Fruit fly (Drosophila melanogaster) whole organism, embryonic: Measurements from ENCODE around the gene Gld2.

ENCODE experiments used
- Ada2b ChIP-seq: fragments of 200-800 bp; sonication (Bioruptor generic); IDR thresholded peaks from 2 replicates; pipeline ENCODE4 v1.3.6; 2022; ENCODE audit warnings: missing biosample characterization, missing genetic modification characterization
- CG10147 ChIP-seq: fragments of 200-800 bp; sonication (Bioruptor generic); optimal IDR thresholded peaks from 2 replicates; lab custom pipeline; 2019; ENCODE audit warnings: missing biosample characterization, mild to moderate bottlenecking, missing genetic modification characterization, moderate library complexity
- CG10654 ChIP-seq: fragments of 200-800 bp; sonication (Bioruptor generic); optimal IDR thresholded peaks from 2 replicates; lab custom pipeline; 2016; ENCODE audit warnings: missing biosample characterization, missing genetic modification characterization
- CG11723 ChIP-seq: fragments of 200-800 bp; sonication (Bioruptor generic); optimal IDR thresholded peaks from 2 replicates; lab custom pipeline; 2017; ENCODE audit warnings: missing biosample characterization, mild to moderate bottlenecking, missing genetic modification characterization
- CG13624 ChIP-seq: fragments of 200-800 bp; sonication (Bioruptor generic); optimal IDR thresholded peaks from 2 replicates; lab custom pipeline; 2016; ENCODE audit warnings: missing biosample characterization, missing genetic modification characterization
- CG14965 ChIP-seq: fragments of 200-800 bp; sonication (Bioruptor generic); optimal IDR thresholded peaks from 2 replicates; lab custom pipeline; 2016; ENCODE audit warnings: missing biosample characterization, missing genetic modification characterization, borderline replicate concordance
- CG15696 ChIP-seq: fragments of 200-800 bp; sonication (Bioruptor generic); optimal IDR thresholded peaks from 2 replicates; lab custom pipeline; 2019; ENCODE audit warnings: missing biosample characterization, mild to moderate bottlenecking, missing genetic modification characterization, moderate library complexity
- CG1603 ChIP-seq: fragments of 200-800 bp; sonication (Bioruptor generic); optimal IDR thresholded peaks from 2 replicates; lab custom pipeline; 2019; ENCODE audit warnings: missing biosample characterization, mild to moderate bottlenecking, missing genetic modification characterization, moderate library complexity
- CG17328 ChIP-seq: fragments of 200-800 bp; sonication (Bioruptor generic); IDR thresholded peaks from 2 replicates; pipeline ENCODE4 v1.3.6; 2022; ENCODE audit warnings: missing biosample characterization, missing genetic modification characterization
- CG18011 ChIP-seq: fragments of 200-800 bp; sonication (Bioruptor generic); optimal IDR thresholded peaks from 2 replicates; lab custom pipeline; 2017; ENCODE audit warnings: missing biosample characterization, missing genetic modification characterization, mild to moderate bottlenecking, moderate library complexity, missing genotype
- CG18476 ChIP-seq: fragments of 200-800 bp; sonication (Bioruptor generic); optimal IDR thresholded peaks from 2 replicates; lab custom pipeline; 2016; ENCODE audit warnings: missing biosample characterization, mild to moderate bottlenecking, missing genetic modification characterization
- CG31441 ChIP-seq: fragments of 200-800 bp; sonication (Bioruptor generic); IDR thresholded peaks from 2 replicates; pipeline ENCODE4 v1.3.6; 2022; ENCODE audit warnings: missing biosample characterization, missing genetic modification characterization
- CG3838 ChIP-seq: fragments of 200-800 bp; sonication (Bioruptor generic); optimal IDR thresholded peaks from 3 replicates; lab custom pipeline; 2016; ENCODE audit warnings: missing biosample characterization, missing genetic modification characterization
- CG3847 ChIP-seq: fragments of 200-800 bp; sonication (Bioruptor generic); IDR thresholded peaks from 2 replicates; pipeline ENCODE4 v1.3.6; 2022; ENCODE audit warnings: missing biosample characterization, missing genetic modification characterization
- CG6654 ChIP-seq: fragments of 200-800 bp; sonication (Bioruptor generic); optimal IDR thresholded peaks from 2 replicates; lab custom pipeline; 2017; ENCODE audit warnings: missing biosample characterization, mild to moderate bottlenecking, missing genetic modification characterization
- CG8281 ChIP-seq: fragments of 200-800 bp; sonication (Bioruptor generic); optimal IDR thresholded peaks from 2 replicates; lab custom pipeline; 2018; ENCODE audit warnings: missing biosample characterization, mild to moderate bottlenecking, missing genetic modification characterization, moderate library complexity
- CG8388 ChIP-seq: fragments of 200-800 bp; sonication (Bioruptor generic); optimal IDR thresholded peaks from 2 replicates; lab custom pipeline; 2019; ENCODE audit warnings: missing biosample characterization, mild to moderate bottlenecking, missing genetic modification characterization, moderate library complexity
- CG8765 ChIP-seq: fragments of 200-800 bp; sonication (Bioruptor generic); IDR thresholded peaks from 2 replicates; pipeline ENCODE4 v1.3.6; 2022; ENCODE audit warnings: missing biosample characterization, missing genetic modification characterization
- CG9797 ChIP-seq: fragments of 200-800 bp; sonication (Bioruptor generic); optimal IDR thresholded peaks from 3 replicates; lab custom pipeline; 2018; ENCODE audit warnings: missing biosample characterization, mild to moderate bottlenecking, missing genetic modification characterization
- CG9817 ChIP-seq: fragments of 200-800 bp; sonication (Bioruptor generic); optimal IDR thresholded peaks from 2 replicates; lab custom pipeline; 2018; ENCODE audit warnings: missing biosample characterization, mild to moderate bottlenecking, missing genetic modification characterization, moderate library complexity
- CG9932 ChIP-seq: fragments of 200-800 bp; sonication (Bioruptor generic); IDR thresholded peaks from 2 replicates; pipeline ENCODE4 v1.3.6; 2022; ENCODE audit warnings: missing biosample characterization, missing genetic modification characterization
- E2f1 ChIP-seq: fragments of 200-800 bp; sonication (Bioruptor generic); IDR thresholded peaks from 2 replicates; pipeline ENCODE4 v1.3.6; 2022; ENCODE audit warnings: missing biosample characterization, missing genetic modification characterization
- E2f2 ChIP-seq: fragments of 200-800 bp; sonication (Bioruptor generic); IDR thresholded peaks from 2 replicates; pipeline ENCODE4 v1.3.6; 2022; ENCODE audit warnings: missing biosample characterization, missing genetic modification characterization
- Eip74EF ChIP-seq, 2 experiments: fragments of 200-800 bp in 1 of 2; fragments of >200 bp in 1 of 2; sonication (Bioruptor generic) in 1 of 2; optimal IDR thresholded peaks; 2 replicates each; lab custom pipeline; 2017 to 2019; ENCODE audit warnings: missing biosample characterization in 2 of 2, missing genetic modification characterization in 2 of 2, mild to moderate bottlenecking in 1 of 2, moderate library complexity in 1 of 2
- HHEX ChIP-seq: fragments of 200-800 bp; sonication (Bioruptor generic); optimal IDR thresholded peaks from 3 replicates; lab custom pipeline; 2017; ENCODE audit warnings: missing biosample characterization, mild to moderate bottlenecking, missing genetic modification characterization, missing genetic modification reagents
- HLH3B ChIP-seq: fragments of 200-800 bp; sonication (Bioruptor generic); IDR thresholded peaks from 2 replicates; pipeline ENCODE4 v1.3.6; 2022; ENCODE audit warnings: missing biosample characterization, missing genetic modification characterization
- Lim3 ChIP-seq: fragments of 200-800 bp; sonication (Bioruptor generic); IDR thresholded peaks from 2 replicates; pipeline ENCODE4 v1.3.6; 2022; ENCODE audit warnings: missing biosample characterization, missing genetic modification characterization
- Med ChIP-seq: fragments of 200-800 bp; sonication (Bioruptor generic); peaks from one replicate; lab custom pipeline; 2016; ENCODE audit warnings: missing biosample characterization, missing genetic modification characterization, mild to moderate bottlenecking, inconsistent platforms, moderate library complexity
- PHDP ChIP-seq: fragments of 200-800 bp; sonication (Bioruptor generic); optimal IDR thresholded peaks from 3 replicates; lab custom pipeline; 2018; ENCODE audit warnings: missing biosample characterization, mild to moderate bottlenecking, missing genetic modification characterization, moderate library complexity
- Side ChIP-seq: fragments of 200-800 bp; sonication (Bioruptor generic); optimal IDR thresholded peaks from 2 replicates; lab custom pipeline; 2016; ENCODE audit warnings: missing biosample characterization, missing genetic modification characterization
- Xbp1 ChIP-seq: fragments of 200-800 bp; sonication (Bioruptor generic); optimal IDR thresholded peaks from 3 replicates; lab custom pipeline; 2016; ENCODE audit warnings: missing biosample characterization, mild to moderate bottlenecking, missing genetic modification characterization
- cad ChIP-seq: fragments of >200 bp; optimal IDR thresholded peaks from 2 replicates; lab custom pipeline; 2017; ENCODE audit warnings: missing biosample characterization, missing genetic modification characterization
- caup ChIP-seq: fragments of 200-800 bp; sonication (Bioruptor generic); optimal IDR thresholded peaks from 3 replicates; lab custom pipeline; 2017; ENCODE audit warnings: missing biosample characterization, mild to moderate bottlenecking, missing genetic modification characterization, moderate library complexity; ENCODE audit not compliant: severe bottlenecking
- chif ChIP-seq, 2 experiments: fragments of 200-800 bp; sonication (Bioruptor generic); optimal IDR thresholded peaks; 3 replicates each; lab custom pipeline; 2016; ENCODE audit warnings: missing biosample characterization in 2 of 2, missing genetic modification characterization in 2 of 2
- eyg ChIP-seq: fragments of 200-800 bp; sonication (Bioruptor generic); optimal IDR thresholded peaks from 3 replicates; lab custom pipeline; 2016; ENCODE audit warnings: missing biosample characterization, missing genetic modification characterization
- fd64A ChIP-seq: fragments of 200-800 bp; sonication (Bioruptor generic); optimal IDR thresholded peaks from 3 replicates; lab custom pipeline; 2018; ENCODE audit warnings: missing biosample characterization, mild to moderate bottlenecking, missing genetic modification characterization
- mam ChIP-seq: fragments of 200-800 bp; sonication (Bioruptor generic); optimal IDR thresholded peaks from 3 replicates; lab custom pipeline; 2016; ENCODE audit warnings: missing biosample characterization, missing genetic modification characterization
- nerfin-1 ChIP-seq: fragments of 200-800 bp; sonication (Bioruptor generic); optimal IDR thresholded peaks from 3 replicates; lab custom pipeline; 2019; ENCODE audit warnings: missing biosample characterization, mild to moderate bottlenecking, missing genetic modification characterization, moderate library complexity
- nerfin-2 ChIP-seq: fragments of 200-800 bp; sonication (Bioruptor generic); IDR thresholded peaks from 2 replicates; pipeline ENCODE4 v1.3.6; 2022; ENCODE audit warnings: missing biosample characterization, missing genetic modification characterization; ENCODE audit not compliant: partially characterized antibody
- oc ChIP-seq: fragments of 200-800 bp; sonication (Bioruptor generic); optimal IDR thresholded peaks from 2 replicates; lab custom pipeline; 2018; ENCODE audit warnings: missing biosample characterization, mild to moderate bottlenecking, missing genetic modification characterization, moderate library complexity
- org-1 ChIP-seq: fragments of 200-800 bp; sonication (Bioruptor generic); optimal IDR thresholded peaks from 2 replicates; lab custom pipeline; 2017; ENCODE audit warnings: missing biosample characterization, missing genetic modification characterization
- pho ChIP-seq: fragments of 200-800 bp; sonication (Bioruptor generic); optimal IDR thresholded peaks from 2 replicates; lab custom pipeline; 2016; ENCODE audit warnings: missing biosample characterization, missing genetic modification characterization
- pros ChIP-seq: fragments of 200-800 bp; sonication (Bioruptor generic); optimal IDR thresholded peaks from 3 replicates; lab custom pipeline; 2019; ENCODE audit warnings: missing biosample characterization, mild to moderate bottlenecking, missing genetic modification characterization, moderate library complexity
- ssp ChIP-seq: fragments of 200-800 bp; sonication (Bioruptor generic); IDR thresholded peaks from 2 replicates; pipeline ENCODE4 v1.3.6; 2022; ENCODE audit warnings: missing biosample characterization, missing genetic modification characterization
- stc ChIP-seq: fragments of 200-800 bp; sonication (Bioruptor generic); IDR thresholded peaks from 2 replicates; pipeline ENCODE4 v1.3.6; 2022; ENCODE audit warnings: missing biosample characterization, missing genetic modification characterization
- tap ChIP-seq: fragments of 200-800 bp; optimal IDR thresholded peaks from 3 replicates; lab custom pipeline; 2019; ENCODE audit warnings: missing biosample characterization, mild to moderate bottlenecking, missing genetic modification characterization, moderate library complexity
- tio ChIP-seq: fragments of 200-800 bp; sonication (Bioruptor generic); optimal IDR thresholded peaks from 2 replicates; lab custom pipeline; 2017; ENCODE audit warnings: missing biosample characterization, missing genetic modification characterization, inconsistent platforms
- unpg ChIP-seq: fragments of 200-800 bp; sonication (Bioruptor generic); optimal IDR thresholded peaks from 3 replicates; lab custom pipeline; 2018; ENCODE audit warnings: missing biosample characterization, mild to moderate bottlenecking, missing genetic modification characterization, moderate library complexity
- vvl ChIP-seq: fragments of 200-800 bp; sonication (Bioruptor generic); IDR thresholded peaks from 2 replicates; pipeline ENCODE4 v1.3.6; 2022; ENCODE audit warnings: missing biosample characterization, missing genetic modification characterization
- wdn ChIP-seq: fragments of 200-800 bp; sonication (Bioruptor generic); IDR thresholded peaks from 2 replicates; pipeline ENCODE4 v1.3.6; 2022; ENCODE audit warnings: missing biosample characterization, missing genetic modification characterization
- yki ChIP-seq: fragments of >200 bp; optimal IDR thresholded peaks from 3 replicates; lab custom pipeline; 2018

Gene Gld2

dm6 chr3R:22236761-22237160, 25.1 kb downstream of the Gld2 start (continued):
- TF ChIP-seq pros (GFP tag; lab: Kevin White, UChicago), result no peak
- peak; percentile 44 for TF ChIP-seq CG8388 (GFP tag; lab: Kevin White, UChicago)
- TF ChIP-seq caup, result peak; percentile 44
- TF ChIP-seq Med (GFP tag; lab: Kevin White, UChicago), result no peak
- TF ChIP-seq CG9932 (GFP tag; lab: Robert Waterston, UW), result no peak
- peak; percentile 54 for TF ChIP-seq tap (tag; lab: Kevin White, UChicago)
- peak; percentile 44 for TF ChIP-seq mam (GFP tag; lab: Kevin White, UChicago)
- TF ChIP-seq unpg (GFP tag; lab: Kevin White, UChicago), result peak; percentile 67
- TF ChIP-seq CG13624 (GFP tag; lab: Kevin White, UChicago), result peak; percentile 14
- peak; percentile 36; the same call in 1 of the 2 replicates for TF ChIP-seq E2f2
- peak; percentile 28 for TF ChIP-seq CG10654 (GFP tag; lab: Kevin White, UChicago)
- peak in 1 of 2 experiments; percentile 18 for TF ChIP-seq chif (GFP tag; optimal IDR thresholded peaks at IDR 0.05; lab: Kevin White, UChicago)
- no peak for TF ChIP-seq wdn (GFP tag; lab: Robert Waterston, UW)
- peak; percentile 62 for TF ChIP-seq CG10147
- TF ChIP-seq CG8765 (GFP tag; lab: Robert Waterston, UW), result no peak
- TF ChIP-seq eyg (GFP tag; lab: Kevin White, UChicago), result no peak
- TF ChIP-seq CG18011, result no peak
- TF ChIP-seq pho (GFP tag; lab: Kevin White, UChicago), result peak; percentile 13
- TF ChIP-seq CG9817 (tag; lab: Kevin White, UChicago), result peak; percentile 42
- TF ChIP-seq CG3838 (GFP tag; lab: Kevin White, UChicago), result no peak
- TF ChIP-seq Xbp1 (GFP tag; lab: Kevin White, UChicago), result peak; percentile 39
- peak; percentile 55; the same call in 1 of the 2 replicates for TF ChIP-seq HLH3B (GFP tag; lab: Robert Waterston, UW)
- peak; percentile 52 for TF ChIP-seq CG1603 (tag; lab: Kevin White, UChicago)
- TF ChIP-seq Eip74EF (GFP tag; optimal IDR thresholded peaks at IDR 0.05; lab: Kevin White, UChicago), result peak in 1 of 2 experiments; percentile 16
- no peak for TF ChIP-seq nerfin-2 (GFP tag; lab: Robert Waterston, UW)
- peak; percentile 48; the same call in 1 of the 2 replicates for TF ChIP-seq E2f1 (GFP tag; lab: Robert Waterston, UW)
- peak; percentile 49; the same call in 1 of the 2 replicates for TF ChIP-seq CG31441 (GFP tag; lab: Robert Waterston, UW)
- no peak for TF ChIP-seq stc (GFP tag; lab: Robert Waterston, UW)
- no peak for TF ChIP-seq CG17328 (GFP tag; lab: Robert Waterston, UW)
- peak; percentile 30 for TF ChIP-seq oc (tag; lab: Kevin White, UChicago)
- TF ChIP-seq yki (lab: Kevin White, UChicago), result no peak
- TF ChIP-seq vvl (GFP tag; lab: Robert Waterston, UW), result no peak
- TF ChIP-seq fd64A (GFP tag; lab: Kevin White, UChicago), result peak; percentile 23
- peak; percentile 34 for TF ChIP-seq org-1 (GFP tag; lab: Kevin White, UChicago)
- peak; percentile 7 for TF ChIP-seq Side (GFP tag; lab: Kevin White, UChicago)
- peak; percentile 58 for TF ChIP-seq HHEX (GFP tag; lab: Kevin White, UChicago)
- no peak for TF ChIP-seq CG9797 (GFP tag; lab: Kevin White, UChicago)
- peak; percentile 47 for TF ChIP-seq nerfin-1 (tag; lab: Kevin White, UChicago)
- TF ChIP-seq PHDP (tag; lab: Kevin White, UChicago), result peak; percentile 57
- TF ChIP-seq CG15696 (tag; lab: Kevin White, UChicago), result peak; percentile 21
- peak; percentile 43; the same call in 1 of the 2 replicates for TF ChIP-seq Ada2b (GFP tag; lab: Robert Waterston, UW)
- no peak for TF ChIP-seq CG11723 (GFP tag; lab: Kevin White, UChicago)
- peak; percentile 36; the same call in 1 of the 2 replicates for TF ChIP-seq CG3847 (GFP tag; lab: Robert Waterston, UW)
- TF ChIP-seq cad (GFP tag; lab: Kevin White, UChicago), result no peak
- peak; percentile 2 for TF ChIP-seq CG8281
- peak; percentile 20 for TF ChIP-seq CG18476 (GFP tag; lab: Kevin White, UChicago)
- TF ChIP-seq CG14965 (GFP tag; lab: Kevin White, UChicago), result no peak
- TF ChIP-seq Lim3 (GFP tag; lab: Robert Waterston, UW), result no peak
- TF ChIP-seq tio (GFP tag; lab: Kevin White, UChicago), result no peak
- 0 out of 2 replicates have a peak, but pooled peaks have one; percentile 22 for TF ChIP-seq ssp (GFP tag; lab: Robert Waterston, UW)
- TF ChIP-seq CG6654, result peak; percentile 42
